Worm (Caenorhabditis elegans) whole organism, L3 larva: ENCODE data around the gene tmem-138.

ENCODE experiments used
- ZK546.5 ChIP-seq: sonication (generic microtip); optimal IDR thresholded peaks from 2 replicates; lab custom pipeline; 2017; ENCODE audit warnings: missing biosample characterization, missing genetic modification characterization
- ama-1 ChIP-seq: fragments of 150-350 bp; optimal IDR thresholded peaks from 2 replicates; lab custom pipeline; 2018
- elt-1 ChIP-seq: fragments of 150-350 bp; optimal IDR thresholded peaks from 2 replicates; lab custom pipeline; 2014; ENCODE audit warnings: missing biosample characterization, missing genetic modification characterization
- fos-1 ChIP-seq: fragments of 150-350 bp; optimal IDR thresholded peaks from 2 replicates; lab custom pipeline; 2014; ENCODE audit warnings: missing biosample characterization, missing genetic modification characterization
- lin-15B ChIP-seq: fragments of 150-350 bp; optimal IDR thresholded peaks from 2 replicates; lab custom pipeline; 2014; ENCODE audit warnings: missing biosample characterization, missing genetic modification characterization
- lsy-12 ChIP-seq: sonication (generic microtip); optimal IDR thresholded peaks from 2 replicates; lab custom pipeline; 2016; ENCODE audit warnings: mild to moderate bottlenecking, missing genetic modification characterization, missing compliant biosample characterization
- nfya-1 ChIP-seq: sonication (generic microtip); optimal IDR thresholded peaks from 2 replicates; lab custom pipeline; 2017; ENCODE audit warnings: missing genetic modification characterization, mild to moderate bottlenecking, missing compliant biosample characterization, antibody characterized with exemption, moderate library complexity; ENCODE audit not compliant: insufficient read depth
- nhr-11 ChIP-seq: fragments of 150-350 bp; optimal IDR thresholded peaks from 2 replicates; lab custom pipeline; 2014; ENCODE audit warnings: missing biosample characterization, missing genetic modification characterization
- nhr-77 ChIP-seq: fragments of 150-350 bp; optimal IDR thresholded peaks from 2 replicates; lab custom pipeline; 2014; ENCODE audit warnings: missing biosample characterization, missing genetic modification characterization
- skn-1 ChIP-seq: fragments of 150-350 bp; optimal IDR thresholded peaks from 2 replicates; lab custom pipeline; 2014; ENCODE audit warnings: missing biosample characterization, missing genetic modification characterization
- unc-39 ChIP-seq: sonication (generic microtip); optimal IDR thresholded peaks from 4 replicates; lab custom pipeline; 2017; ENCODE audit warnings: missing biosample characterization, missing genetic modification characterization
- unc-62 ChIP-seq: fragments of 150-350 bp; sonication (generic microtip); optimal IDR thresholded peaks from 4 replicates; lab custom pipeline; 2014; ENCODE audit warnings: missing biosample characterization, missing genetic modification reagents, missing genetic modification characterization
- ztf-11 ChIP-seq: fragments of 150-350 bp; optimal IDR thresholded peaks from 2 replicates; lab custom pipeline; 2014; ENCODE audit warnings: missing biosample characterization, missing genetic modification characterization

- TF ChIP-seq nhr-77 (tag; lab: Kevin White, UChicago) (no peak), unc-62 (GFP tag; lab: Kevin White, UChicago) (no peak), nhr-11 (tag; lab: Kevin White, UChicago) (no peak), fos-1 (tag; lab: Kevin White, UChicago) (no peak), elt-1 (tag; lab: Kevin White, UChicago) (no peak), ztf-11 (tag; lab: Kevin White, UChicago) (no peak), ama-1 (lab: Kevin White, UChicago) (no peak), ZK546.5 (tag; lab: Kevin White, UChicago) (no peak), unc-39 (tag; lab: Kevin White, UChicago) (no peak), skn-1 (tag; lab: Kevin White, UChicago) (no peak), lsy-12 (tag; lab: Kevin White, UChicago) (no peak), nfya-1 (tag; lab: Kevin White, UChicago) (no peak), lin-15B (no peak)
Observed at ce11 chrII:8112063-8112462, 45.1 kb upstream of the tmem-138 start, which contains the start of gene lron-4.
